Worm (Caenorhabditis elegans) whole organism, L4 larva: ENCODE results near the gene C06C6.7.

ENCODE experiments used
- aha-1 ChIP-seq: fragments of 150-350 bp; peaks from one replicate; lab custom pipeline; 2014; ENCODE audit warnings: missing biosample characterization, missing genetic modification characterization
- ceh-32 ChIP-seq: sonication (generic microtip); optimal IDR thresholded peaks from 2 replicates; lab custom pipeline; 2016; ENCODE audit warnings: mild to moderate bottlenecking, missing genetic modification characterization, missing compliant biosample characterization; ENCODE audit not compliant: poor library complexity
- hlh-30 ChIP-seq: sonication (generic microtip); optimal IDR thresholded peaks from 2 replicates; lab custom pipeline; 2017; ENCODE audit warnings: antibody characterized with exemption, mild to moderate bottlenecking, missing genetic modification characterization, missing compliant biosample characterization; ENCODE audit not compliant: insufficient read depth
- jun-1 ChIP-seq: fragments of 150-350 bp; optimal IDR thresholded peaks from 2 replicates; lab custom pipeline; 2014; ENCODE audit warnings: missing biosample characterization, missing genetic modification reagents, missing genetic modification characterization
- mdl-1 ChIP-seq, 2 experiments: fragments of 150-350 bp in 1 of 2; sonication (generic microtip) in 1 of 2; optimal IDR thresholded peaks; 2 replicates each; lab custom pipeline; 2014 to 2017; ENCODE audit warnings: missing biosample characterization in 2 of 2, missing genetic modification characterization in 2 of 2
- mep-1 ChIP-seq: fragments of 150-350 bp; sonication (generic microtip); optimal IDR thresholded peaks from 3 replicates; lab custom pipeline; 2014; ENCODE audit warnings: missing biosample characterization, missing genetic modification characterization
- skn-1 ChIP-seq: fragments of 150-350 bp; optimal IDR thresholded peaks from 2 replicates; lab custom pipeline; 2014; ENCODE audit warnings: missing biosample characterization, missing genetic modification characterization
- snpc-4 ChIP-seq: fragments of 150-350 bp; optimal IDR thresholded peaks from 2 replicates; lab custom pipeline; 2014; ENCODE audit warnings: missing biosample characterization, missing genetic modification characterization
- unc-62 ChIP-seq, 3 experiments: fragments of 150-350 bp in 1 of 3; sonication (generic microtip); optimal IDR thresholded peaks in 2 of 3; peaks in 1 of 3; 1 replicate in 1 of 3; 2 replicates in 2 of 3; lab custom pipeline; 2014 to 2017; ENCODE audit warnings: missing biosample characterization in 3 of 3, missing genetic modification characterization in 3 of 3, missing genetic modification reagents in 3 of 3, missing genotype in 1 of 3
- zag-1 ChIP-seq: fragments of 150-350 bp; optimal IDR thresholded peaks from 2 replicates; lab custom pipeline; 2014; ENCODE audit warnings: missing biosample characterization, missing genetic modification characterization
- ztf-11 ChIP-seq: fragments of 150-350 bp; optimal IDR thresholded peaks from 2 replicates; lab custom pipeline; 2014; ENCODE audit warnings: missing biosample characterization, missing genetic modification characterization

DNA sequence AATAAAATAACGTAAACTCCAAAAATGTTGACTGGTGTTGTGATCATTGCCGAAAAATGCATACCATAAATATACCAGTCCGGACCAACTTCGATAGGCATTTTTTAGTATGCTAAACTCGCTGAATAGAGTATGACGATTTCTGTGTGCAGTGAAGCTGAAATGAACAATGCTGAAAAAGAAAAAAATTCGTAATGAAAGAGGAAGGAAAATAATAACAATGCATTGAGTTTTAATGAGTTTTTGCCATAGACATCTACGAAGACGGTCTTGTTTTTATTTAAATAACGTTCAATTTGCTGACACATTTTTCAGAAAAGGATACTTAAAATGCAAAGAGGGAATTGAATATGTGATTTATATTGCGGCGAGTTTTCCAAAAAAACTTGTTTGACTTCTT lies 24.4 kb upstream of the C06C6.7 start, which contains the start of gene sri-1:
- no peak for TF ChIP-seq skn-1
- TF ChIP-seq ceh-32 (tag; lab: Kevin White, UChicago), result no peak
- no peak for TF ChIP-seq snpc-4 (tag; lab: Kevin White, UChicago)
- no peak for TF ChIP-seq zag-1
- TF ChIP-seq mep-1 (tag; lab: Kevin White, UChicago), result no peak
- TF ChIP-seq unc-62 (GFP tag; optimal IDR thresholded peaks at IDR 0.05 in 1 of 2; lab: Kevin White, UChicago), result no peak
- no peak for TF ChIP-seq unc-62 (tag; optimal IDR thresholded peaks at IDR 0.05; lab: Kevin White, UChicago)
- TF ChIP-seq hlh-30 (tag; lab: Kevin White, UChicago), result no peak
- TF ChIP-seq jun-1 (tag; lab: Kevin White, UChicago), result no peak
- TF ChIP-seq ztf-11 (tag; lab: Kevin White, UChicago), result no peak
- no peak for TF ChIP-seq aha-1 (tag; lab: Kevin White, UChicago)
- TF ChIP-seq mdl-1 (tag; optimal IDR thresholded peaks at IDR 0.05; lab: Kevin White, UChicago), result no peak
